Fruit fly (Drosophila melanogaster) whole organism, prepupa: Measurements from ENCODE around the gene ninaE.
A peak's percentile ranks its signal among the peaks of the same experiment; 100 is the strongest.

Source experiments
- Blimp-1 ChIP-seq: fragments of 200-800 bp; sonication (Bioruptor generic); optimal IDR thresholded peaks from 3 replicates; lab custom pipeline; 2017; ENCODE audit warnings: missing biosample characterization, missing genetic modification characterization, mild to moderate bottlenecking, moderate library complexity, missing genetic modification reagents
- CG10631 ChIP-seq: fragments of 200-800 bp; sonication (Bioruptor generic); optimal IDR thresholded peaks from 2 replicates; lab custom pipeline; 2016; ENCODE audit warnings: missing biosample characterization, missing genetic modification characterization
- CG10669 ChIP-seq: fragments of 200-800 bp; sonication (Bioruptor generic); optimal IDR thresholded peaks from 3 replicates; lab custom pipeline; 2018; ENCODE audit warnings: missing biosample characterization, mild to moderate bottlenecking, missing genetic modification characterization, moderate library complexity
- CG11294 ChIP-seq: fragments of 200-800 bp; sonication (Bioruptor generic); IDR thresholded peaks from 2 replicates; pipeline ENCODE4 v1.3.6; 2022; ENCODE audit warnings: missing biosample characterization, missing genetic modification characterization
- CG11902 ChIP-seq: fragments of 200-800 bp; sonication (Bioruptor generic); optimal IDR thresholded peaks from 3 replicates; lab custom pipeline; 2016; ENCODE audit warnings: missing biosample characterization, missing genetic modification characterization
- CG15336 ChIP-seq: fragments of 200-800 bp; sonication (Bioruptor generic); IDR thresholded peaks from 2 replicates; pipeline ENCODE4 v1.3.6; 2022; ENCODE audit warnings: missing biosample characterization, missing genetic modification characterization
- CG1621 ChIP-seq: fragments of 200-800 bp; sonication (Bioruptor generic); optimal IDR thresholded peaks from 3 replicates; lab custom pipeline; 2018; ENCODE audit warnings: missing biosample characterization, mild to moderate bottlenecking, missing genetic modification characterization
- CG16779 ChIP-seq: fragments of 200-800 bp; sonication (Bioruptor generic); optimal IDR thresholded peaks from 3 replicates; lab custom pipeline; 2017; ENCODE audit warnings: missing biosample characterization, mild to moderate bottlenecking, missing genetic modification characterization
- CG32006 ChIP-seq: fragments of 200-800 bp; sonication (Bioruptor generic); optimal IDR thresholded peaks from 3 replicates; lab custom pipeline; 2017; ENCODE audit warnings: missing biosample characterization, mild to moderate bottlenecking, missing genetic modification characterization
- CG34406 ChIP-seq: fragments of 200-800 bp; sonication (Bioruptor generic); optimal IDR thresholded peaks from 3 replicates; lab custom pipeline; 2016; ENCODE audit warnings: missing biosample characterization, missing genetic modification characterization
- CG3919 ChIP-seq: fragments of 200-800 bp; sonication (Bioruptor generic); optimal IDR thresholded peaks from 3 replicates; lab custom pipeline; 2016; ENCODE audit warnings: missing biosample characterization, missing genetic modification characterization
- CG4318 ChIP-seq: fragments of 200-800 bp; sonication (Bioruptor generic); optimal IDR thresholded peaks from 3 replicates; lab custom pipeline; 2017; ENCODE audit warnings: missing biosample characterization, mild to moderate bottlenecking, missing genetic modification characterization
- CG6276 ChIP-seq: fragments of 200-800 bp; sonication (Bioruptor generic); optimal IDR thresholded peaks from 2 replicates; lab custom pipeline; 2017; ENCODE audit warnings: missing biosample characterization, mild to moderate bottlenecking, missing genetic modification characterization
- CG6808 ChIP-seq: fragments of 200-800 bp; sonication (Bioruptor generic); optimal IDR thresholded peaks from 3 replicates; lab custom pipeline; 2017; ENCODE audit warnings: missing biosample characterization, missing genetic modification characterization, mild to moderate bottlenecking, moderate library complexity, missing genetic modification reagents
- CG7368 ChIP-seq: fragments of 200-800 bp; sonication (Bioruptor generic); optimal IDR thresholded peaks from 3 replicates; lab custom pipeline; 2016; ENCODE audit warnings: missing biosample characterization, missing genetic modification characterization
- CG8119 ChIP-seq: fragments of 200-800 bp; sonication (Bioruptor generic); IDR thresholded peaks from 3 replicates; pipeline ENCODE4 v1.3.6; 2022; ENCODE audit warnings: missing biosample characterization, missing genetic modification characterization
- CG8319 ChIP-seq: fragments of 200-800 bp; sonication (Bioruptor generic); optimal IDR thresholded peaks from 3 replicates; lab custom pipeline; 2016; ENCODE audit warnings: missing biosample characterization, missing genetic modification characterization
- CG8632 ChIP-seq: fragments of 200-800 bp; sonication (Bioruptor generic); optimal IDR thresholded peaks from 3 replicates; lab custom pipeline; 2016; ENCODE audit warnings: missing biosample characterization, missing genetic modification characterization
- CG9139 ChIP-seq: fragments of 200-800 bp; sonication (Bioruptor generic); optimal IDR thresholded peaks from 3 replicates; lab custom pipeline; 2017; ENCODE audit warnings: missing biosample characterization, mild to moderate bottlenecking, missing genetic modification characterization
- Eip75B ChIP-seq: fragments of 200-800 bp; sonication (Bioruptor generic); optimal IDR thresholded peaks from 3 replicates; lab custom pipeline; 2016; ENCODE audit warnings: missing biosample characterization, missing genetic modification characterization
- Ets21C ChIP-seq: fragments of 200-800 bp; sonication (Bioruptor generic); optimal IDR thresholded peaks from 3 replicates; lab custom pipeline; 2016; ENCODE audit warnings: missing biosample characterization, missing genetic modification characterization
- Ets96B ChIP-seq: fragments of 200-800 bp; optimal IDR thresholded peaks from 2 replicates; lab custom pipeline; 2019; ENCODE audit warnings: missing biosample characterization, mild to moderate bottlenecking, missing genetic modification characterization, moderate library complexity
- Gug ChIP-seq: fragments of 200-800 bp; sonication (Bioruptor generic); IDR thresholded peaks from 2 replicates; pipeline ENCODE4 v1.3.6; 2022; ENCODE audit warnings: missing biosample characterization, missing genetic modification characterization
- Hr39 ChIP-seq: fragments of 200-800 bp; sonication (Bioruptor generic); optimal IDR thresholded peaks from 2 replicates; lab custom pipeline; 2016; ENCODE audit warnings: missing biosample characterization, missing genetic modification characterization
- Hr4 ChIP-seq: fragments of 200-800 bp; sonication (Bioruptor generic); optimal IDR thresholded peaks from 3 replicates; lab custom pipeline; 2016; ENCODE audit warnings: missing biosample characterization, missing genetic modification characterization
- Lpt ChIP-seq: fragments of 200-800 bp; sonication (Bioruptor generic); optimal IDR thresholded peaks from 3 replicates; lab custom pipeline; 2016; ENCODE audit warnings: missing biosample characterization, missing genetic modification characterization
- Sox14 ChIP-seq: fragments of 200-800 bp; sonication (Bioruptor generic); optimal IDR thresholded peaks from 3 replicates; lab custom pipeline; 2016; ENCODE audit warnings: missing biosample characterization, missing genetic modification characterization
- Sox15 ChIP-seq: fragments of 200-800 bp; sonication (Bioruptor generic); optimal IDR thresholded peaks from 3 replicates; lab custom pipeline; 2016; ENCODE audit warnings: missing biosample characterization, missing genetic modification characterization
- achi ChIP-seq: fragments of 200-800 bp; sonication (Bioruptor generic); optimal IDR thresholded peaks from 3 replicates; lab custom pipeline; 2016; ENCODE audit warnings: missing biosample characterization, missing genetic modification characterization
- acj6 ChIP-seq: fragments of 200-800 bp; sonication (Bioruptor generic); optimal IDR thresholded peaks from 3 replicates; lab custom pipeline; 2016; ENCODE audit warnings: missing biosample characterization, missing genetic modification characterization
- cyc ChIP-seq: fragments of 200-800 bp; sonication (Bioruptor generic); optimal IDR thresholded peaks from 3 replicates; lab custom pipeline; 2016; ENCODE audit warnings: missing biosample characterization, missing genetic modification characterization
- dac ChIP-seq: fragments of 200-800 bp; sonication (Bioruptor generic); optimal IDR thresholded peaks from 2 replicates; lab custom pipeline; 2017; ENCODE audit warnings: missing biosample characterization, mild to moderate bottlenecking, missing genetic modification characterization
- dsx ChIP-seq: fragments of 200-800 bp; optimal IDR thresholded peaks from 3 replicates; lab custom pipeline; 2019; ENCODE audit warnings: missing biosample characterization, mild to moderate bottlenecking, missing genetic modification characterization, moderate library complexity; ENCODE audit not compliant: poor library complexity, severe bottlenecking
- eg ChIP-seq: fragments of 200-800 bp; sonication (Bioruptor generic); IDR thresholded peaks from 3 replicates; pipeline ENCODE4 v1.3.6; 2022; ENCODE audit warnings: missing biosample characterization, missing genetic modification characterization
- esn ChIP-seq: fragments of 200-800 bp; sonication (Bioruptor generic); optimal IDR thresholded peaks from 2 replicates; lab custom pipeline; 2016; ENCODE audit warnings: missing biosample characterization, mild to moderate bottlenecking, missing genetic modification characterization, moderate library complexity
- fd59A ChIP-seq: fragments of 200-800 bp; sonication (Bioruptor generic); optimal IDR thresholded peaks from 2 replicates; lab custom pipeline; 2017; ENCODE audit warnings: missing biosample characterization, mild to moderate bottlenecking, missing genetic modification characterization, missing genetic modification reagents
- fkh ChIP-seq: fragments of 200-800 bp; sonication (Bioruptor generic); optimal IDR thresholded peaks from 3 replicates; lab custom pipeline; 2017; ENCODE audit warnings: missing biosample characterization, mild to moderate bottlenecking, missing genetic modification characterization, moderate library complexity
- lz ChIP-seq: fragments of 200-800 bp; sonication (Bioruptor generic); optimal IDR thresholded peaks from 3 replicates; lab custom pipeline; 2016; ENCODE audit warnings: missing biosample characterization, missing genetic modification characterization
- net ChIP-seq: fragments of 200-800 bp; sonication (Bioruptor generic); optimal IDR thresholded peaks from 3 replicates; lab custom pipeline; 2016; ENCODE audit warnings: missing biosample characterization, missing genetic modification characterization
- pdm3 ChIP-seq: fragments of 200-800 bp; sonication (Bioruptor generic); optimal IDR thresholded peaks from 3 replicates; lab custom pipeline; 2016; ENCODE audit warnings: missing biosample characterization, missing genetic modification characterization
- salr ChIP-seq, 2 experiments: fragments of 200-800 bp; sonication (Bioruptor generic); optimal IDR thresholded peaks; 3 replicates each; lab custom pipeline; 2016 to 2018; ENCODE audit warnings: missing biosample characterization in 2 of 2, missing genetic modification characterization in 2 of 2, mild to moderate bottlenecking in 1 of 2
- spab ChIP-seq: fragments of 200-800 bp; sonication (Bioruptor generic); optimal IDR thresholded peaks from 2 replicates; lab custom pipeline; 2017; ENCODE audit warnings: missing biosample characterization, mild to moderate bottlenecking, missing genetic modification characterization, missing genetic modification reagents
- ss ChIP-seq, 2 experiments: fragments of 200-800 bp; sonication (Bioruptor generic); optimal IDR thresholded peaks; 2 replicates in 1 of 2; 3 replicates in 1 of 2; lab custom pipeline; 2017 to 2018; ENCODE audit warnings: mild to moderate bottlenecking in 2 of 2, missing biosample characterization in 2 of 2, missing genetic modification characterization in 2 of 2, moderate library complexity in 1 of 2
- topi ChIP-seq: fragments of 200-800 bp; sonication (Bioruptor generic); optimal IDR thresholded peaks from 3 replicates; lab custom pipeline; 2016; ENCODE audit warnings: missing biosample characterization, missing genetic modification characterization
- vri ChIP-seq: fragments of 200-800 bp; sonication (Bioruptor generic); optimal IDR thresholded peaks from 3 replicates; lab custom pipeline; 2016; ENCODE audit warnings: missing biosample characterization, mild to moderate bottlenecking, missing genetic modification characterization

The ninaE gene

dm6 chr3R:19905932-19906439, 18.0 kb upstream of the ninaE start (continued):
- TF ChIP-seq CG3919 (GFP tag; lab: Kevin White, UChicago) (peak; percentile 87), CG6276 (GFP tag; lab: Kevin White, UChicago) (peak; percentile 74), cyc (GFP tag; lab: Kevin White, UChicago) (peak; percentile 91), vri (peak; percentile 93), CG10669 (GFP tag; lab: Kevin White, UChicago) (peak; percentile 80), CG15336 (peak; percentile 91), CG8632 (peak; percentile 83), CG34406 (GFP tag; lab: Kevin White, UChicago) (peak; percentile 86), dsx (GFP tag; lab: Kevin White, UChicago) (peak; percentile 64), CG11294 (GFP tag; lab: Robert Waterston, UW) (peak; percentile 84), topi (GFP tag; lab: Kevin White, UChicago) (peak; percentile 84), CG10631 (GFP tag; lab: Kevin White, UChicago) (peak; percentile 81), esn (peak; percentile 93), CG7368 (GFP tag; lab: Kevin White, UChicago) (peak; percentile 82), eg (peak; percentile 91)

DNA sequence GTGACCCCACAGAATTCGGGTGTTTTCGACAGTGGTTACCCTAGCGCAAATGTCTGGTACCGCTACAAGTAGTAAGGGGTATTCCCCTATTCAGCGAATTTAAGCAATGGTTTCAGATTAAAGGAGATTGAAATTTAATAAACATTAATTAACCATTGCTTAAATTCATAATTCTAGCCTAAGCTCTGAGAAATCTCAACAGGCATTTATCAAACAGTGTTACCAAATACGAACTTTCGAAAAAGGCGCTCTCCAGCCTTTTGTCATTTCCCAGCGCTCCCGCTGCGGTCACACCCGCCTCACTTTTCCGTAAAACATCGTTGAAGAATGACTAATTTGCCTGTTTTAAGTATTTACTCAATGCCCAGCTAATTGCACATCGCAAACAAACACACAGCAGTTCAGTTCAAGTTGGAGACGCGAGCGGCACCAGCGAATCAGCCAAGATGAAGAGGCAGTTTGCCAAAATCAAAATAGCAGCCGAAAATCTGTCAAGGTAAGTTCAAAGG, 16.9 kb upstream of the ninaE start, which contains the start of the genes Surf6 and RhoGAP92B:
TSS of gene Surf6 (minus strand) at position 4 of the 509 bp plus-strand sequence.
TSS of gene RhoGAP92B (plus strand) at position 300 of the 509 bp plus-strand sequence.
- TF ChIP-seq CG7368 (GFP tag; lab: Kevin White, UChicago) (peak; percentile 6), CG16779 (tag; lab: Kevin White, UChicago) (peak; percentile 49), CG3919 (GFP tag; lab: Kevin White, UChicago) (peak; percentile 62), CG15336 (0 out of 2 replicates have a peak, but pooled peaks have one; percentile 36), Ets21C (peak; percentile 46), CG6808 (GFP tag; lab: Kevin White, UChicago) (peak; percentile 52), salr (GFP tag; optimal IDR thresholded peaks at IDR 0.05; lab: Kevin White, UChicago) (no peak), CG9139 (peak; percentile 44), CG6276 (GFP tag; lab: Kevin White, UChicago) (no peak), CG8119 (GFP tag; lab: Robert Waterston, UW) (peak; percentile 23; the same call in 1 of the 3 replicates), CG8319 (GFP tag; lab: Kevin White, UChicago) (peak; percentile 42), dsx (GFP tag; lab: Kevin White, UChicago) (peak; percentile 43), Gug (GFP tag; lab: Robert Waterston, UW) (0 out of 2 replicates have a peak, but pooled peaks have one; percentile 22), Hr4 (peak; percentile 51), spab (GFP tag; lab: Kevin White, UChicago) (no peak), fd59A (GFP tag; lab: Kevin White, UChicago) (no peak), Sox14 (GFP tag; lab: Kevin White, UChicago) (peak; percentile 76), net (GFP tag; lab: Kevin White, UChicago) (peak; percentile 62), achi (GFP tag; lab: Kevin White, UChicago) (peak; percentile 62), Eip75B (peak; percentile 73), CG11294 (GFP tag; lab: Robert Waterston, UW) (no peak), Blimp-1 (GFP tag; lab: Kevin White, UChicago) (no peak), cyc (GFP tag; lab: Kevin White, UChicago) (peak; percentile 55), Sox15 (GFP tag; lab: Kevin White, UChicago) (peak; percentile 27), CG4318 (GFP tag; lab: Kevin White, UChicago) (no peak), acj6 (GFP tag; lab: Kevin White, UChicago) (peak; percentile 42), vri (peak; percentile 66), CG10631 (GFP tag; lab: Kevin White, UChicago) (no peak), ss (GFP tag; optimal IDR thresholded peaks at IDR 0.05; lab: Kevin White, UChicago) (peak; percentile 40 to 62), dac (GFP tag; lab: Kevin White, UChicago) (no peak), Hr39 (peak; percentile 71), lz (peak; percentile 68), CG32006 (GFP tag; lab: Kevin White, UChicago) (no peak), CG8632 (no peak), esn (peak; percentile 50), CG10669 (GFP tag; lab: Kevin White, UChicago) (peak; percentile 13), CG11902 (GFP tag; lab: Kevin White, UChicago) (peak; percentile 19), pdm3 (GFP tag; lab: Kevin White, UChicago) (no peak), Ets96B (tag; lab: Kevin White, UChicago) (peak; percentile 31), fkh (peak; percentile 60), Lpt (no peak), eg (peak; percentile 64; the same call in 2 of the 3 replicates), topi (GFP tag; lab: Kevin White, UChicago) (peak; percentile 67), CG1621 (tag; lab: Kevin White, UChicago) (peak; percentile 97)
